Worm (Caenorhabditis elegans) whole organism, L3 larva: Measurements from ENCODE around the gene C45G9.10.

ENCODE experiments used
- ama-1 ChIP-seq: fragments of 150-350 bp; optimal IDR thresholded peaks from 2 replicates; lab custom pipeline; 2018
- ceh-82 ChIP-seq: fragments of 150-350 bp; optimal IDR thresholded peaks from 2 replicates; lab custom pipeline; 2014; ENCODE audit warnings: missing biosample characterization, missing genetic modification characterization
- egl-27 ChIP-seq: sonication (generic microtip); optimal IDR thresholded peaks from 4 replicates; lab custom pipeline; 2017; ENCODE audit warnings: missing biosample characterization, missing genetic modification reagents, missing genetic modification characterization
- elt-1 ChIP-seq: fragments of 150-350 bp; optimal IDR thresholded peaks from 2 replicates; lab custom pipeline; 2014; ENCODE audit warnings: missing biosample characterization, missing genetic modification characterization
- fkh-10 ChIP-seq: sonication (generic microtip); optimal IDR thresholded peaks from 2 replicates; lab custom pipeline; 2017; ENCODE audit warnings: missing biosample characterization, missing genetic modification reagents, missing genetic modification characterization
- lin-39 ChIP-seq: fragments of 150-350 bp; optimal IDR thresholded peaks from 2 replicates; lab custom pipeline; 2018; ENCODE audit warnings: missing biosample characterization, missing genetic modification reagents, missing genetic modification characterization
- mdl-1 ChIP-seq: fragments of 150-350 bp; optimal IDR thresholded peaks from 2 replicates; lab custom pipeline; 2014; ENCODE audit warnings: missing biosample characterization, missing genetic modification characterization
- nfya-1 ChIP-seq: sonication (generic microtip); optimal IDR thresholded peaks from 2 replicates; lab custom pipeline; 2017; ENCODE audit warnings: missing genetic modification characterization, mild to moderate bottlenecking, missing compliant biosample characterization, antibody characterized with exemption, moderate library complexity; ENCODE audit not compliant: insufficient read depth
- nhr-12 ChIP-seq: fragments of 150-350 bp; optimal IDR thresholded peaks from 2 replicates; lab custom pipeline; 2014; ENCODE audit warnings: missing biosample characterization, missing genetic modification characterization
- nhr-25 ChIP-seq: sonication (generic microtip); optimal IDR thresholded peaks from 2 replicates; lab custom pipeline; 2017; ENCODE audit warnings: missing biosample characterization, missing genetic modification characterization
- nhr-28 ChIP-seq: fragments of 150-350 bp; optimal IDR thresholded peaks from 2 replicates; lab custom pipeline; 2014; ENCODE audit warnings: missing biosample characterization, missing genetic modification characterization
- nhr-76 ChIP-seq: fragments of 150-350 bp; sonication (generic microtip); optimal IDR thresholded peaks from 5 replicates; lab custom pipeline; 2014; ENCODE audit warnings: missing biosample characterization, missing genetic modification characterization
- pqm-1 ChIP-seq: fragments of 150-350 bp; optimal IDR thresholded peaks from 2 replicates; lab custom pipeline; 2017; ENCODE audit warnings: missing biosample characterization, missing genetic modification characterization, inconsistent platforms
- unc-62 ChIP-seq: fragments of 150-350 bp; sonication (generic microtip); optimal IDR thresholded peaks from 4 replicates; lab custom pipeline; 2014; ENCODE audit warnings: missing biosample characterization, missing genetic modification reagents, missing genetic modification characterization

DNA sequence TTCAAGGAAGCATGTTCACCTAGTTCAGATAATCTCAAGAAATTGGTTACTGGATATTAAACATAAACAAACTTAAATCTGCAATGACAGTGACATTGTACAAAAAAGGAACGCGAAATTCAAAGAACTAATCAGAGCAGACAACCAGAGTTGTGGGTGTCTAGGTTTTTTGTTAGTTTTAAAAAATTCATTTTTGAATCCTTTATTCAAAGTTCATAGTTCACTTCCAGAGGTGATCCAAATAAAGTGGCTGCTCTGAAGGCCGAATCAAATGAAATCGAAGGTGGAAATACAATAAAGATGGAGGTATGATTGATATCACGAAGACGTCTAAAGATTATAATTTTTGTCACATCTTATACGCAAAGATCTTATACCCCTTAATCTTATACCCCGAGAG is 12.7 kb upstream of the C45G9.10 start, which contains the start of gene ttbk-6:
- TF ChIP-seq mdl-1 (tag; lab: Kevin White, UChicago): no peak
- no peak for TF ChIP-seq ama-1
- TF ChIP-seq nhr-25 (tag; lab: Kevin White, UChicago): no peak
- no peak for TF ChIP-seq lin-39 (tag; lab: Kevin White, UChicago)
- TF ChIP-seq unc-62 (GFP tag; lab: Kevin White, UChicago): no peak
- TF ChIP-seq nhr-12 (tag; lab: Kevin White, UChicago): no peak
- no peak for TF ChIP-seq nhr-76 (tag; lab: Kevin White, UChicago)
- no peak for TF ChIP-seq fkh-10 (GFP tag; lab: Kevin White, UChicago)
- TF ChIP-seq egl-27 (tag; lab: Kevin White, UChicago): no peak
- no peak for TF ChIP-seq elt-1 (tag; lab: Kevin White, UChicago)
- TF ChIP-seq ceh-82 (tag; lab: Kevin White, UChicago): no peak
- no peak for TF ChIP-seq pqm-1 (tag; lab: Kevin White, UChicago)
- no peak for TF ChIP-seq nhr-28 (tag; lab: Kevin White, UChicago)
- TF ChIP-seq nfya-1: no peak
